Fruit fly (Drosophila melanogaster): ENCODE data around the gene rux.

dm6 chrX:6020254-6020653 lies 17.3 kb downstream of the rux start:
- no peak for TF ChIP-seq CG17359 (tag; optimal IDR thresholded peaks at IDR 0.05)
- TF ChIP-seq ab (GFP tag; optimal IDR thresholded peaks at IDR 0.05) = no peak
- no peak for TF ChIP-seq CG10209 (GFP tag; optimal IDR thresholded peaks at IDR 0.05)
- TF ChIP-seq CG10267 (tag; optimal IDR thresholded peaks at IDR 0.05) = no peak
- no peak for TF ChIP-seq bsh (GFP tag; optimal IDR thresholded peaks at IDR 0.05)
- no peak for TF ChIP-seq oc (tag; optimal IDR thresholded peaks at IDR 0.05)

Measured in whole organism, embryonic.